Worm (Caenorhabditis elegans) whole organism, young adult: ENCODE data around the gene C30H6.9.

ENCODE experiments used
- B0019.2 ChIP-seq: fragments of 200-800 bp; sonication (Bioruptor generic); conservative IDR thresholded peaks from 2 replicates; pipeline ENCODE4 v1.3.6; 2022; ENCODE audit warnings: missing genetic modification reagents, missing genetic modification characterization, missing compliant biosample characterization
- B0336.3 ChIP-seq: fragments of 200-800 bp; sonication (Bioruptor generic); IDR thresholded peaks from 2 replicates; pipeline ENCODE4 v1.3.6; 2022; ENCODE audit warnings: missing genetic modification characterization, missing compliant biosample characterization
- C17E4.6 ChIP-seq: fragments of 200-800 bp; sonication (Bioruptor generic); IDR thresholded peaks from 2 replicates; pipeline ENCODE4 v1.3.6; 2022; ENCODE audit warnings: missing genetic modification reagents, missing genetic modification characterization, missing compliant biosample characterization
- F23B12.7 ChIP-seq: sonication (generic microtip); optimal IDR thresholded peaks from 2 replicates; lab custom pipeline; 2017; ENCODE audit warnings: missing genetic modification characterization, mild to moderate bottlenecking, missing compliant biosample characterization, antibody characterized with exemption, moderate library complexity; ENCODE audit not compliant: insufficient read depth
- F49E8.2 ChIP-seq: sonication (generic microtip); optimal IDR thresholded peaks from 3 replicates; lab custom pipeline; 2017; ENCODE audit warnings: missing genetic modification characterization, mild to moderate bottlenecking, missing compliant biosample characterization, antibody characterized with exemption, moderate library complexity; ENCODE audit not compliant: insufficient read depth
- K11D2.4 ChIP-seq: fragments of 200-800 bp; sonication (Bioruptor generic); IDR thresholded peaks from 2 replicates; pipeline ENCODE4 v1.3.6; 2022; ENCODE audit warnings: missing genetic modification reagents, missing genetic modification characterization, missing compliant biosample characterization
- T07F8.4 ChIP-seq: sonication (generic microtip); optimal IDR thresholded peaks from 2 replicates; lab custom pipeline; 2016; ENCODE audit warnings: mild to moderate bottlenecking, missing genetic modification characterization, moderate library complexity, missing compliant biosample characterization
- Y67H2A.10 ChIP-seq: fragments of 200-800 bp; sonication (Bioruptor generic); conservative IDR thresholded peaks from 2 replicates; pipeline ENCODE4 v1.3.6; 2022; ENCODE audit warnings: missing genetic modification reagents, missing genetic modification characterization, missing compliant biosample characterization
- Y79H2A.3 ChIP-seq: fragments of 200-800 bp; sonication (Bioruptor generic); conservative IDR thresholded peaks from 2 replicates; pipeline ENCODE4 v1.3.6; 2022; ENCODE audit warnings: missing genetic modification reagents, missing genetic modification characterization, missing compliant biosample characterization
- atf-7 ChIP-seq: sonication (generic microtip); optimal IDR thresholded peaks from 2 replicates; lab custom pipeline; 2017; ENCODE audit warnings: mild to moderate bottlenecking, missing genetic modification characterization, missing compliant biosample characterization
- attf-3 ChIP-seq: fragments of 200-800 bp; sonication (Bioruptor generic); conservative IDR thresholded peaks from 2 replicates; pipeline ENCODE4 v1.3.6; 2022; ENCODE audit warnings: missing genetic modification reagents, missing genetic modification characterization, missing compliant biosample characterization
- attf-5 ChIP-seq: fragments of 200-800 bp; sonication (Bioruptor generic); optimal IDR thresholded peaks from 2 replicates; lab custom pipeline; 2018; ENCODE audit warnings: mild to moderate bottlenecking, missing genetic modification characterization, missing compliant biosample characterization
- ceh-79 ChIP-seq: sonication (generic microtip); optimal IDR thresholded peaks from 2 replicates; lab custom pipeline; 2017; ENCODE audit warnings: mild to moderate bottlenecking, missing genetic modification characterization, missing compliant biosample characterization
- dpff-1 ChIP-seq: sonication (generic microtip); optimal IDR thresholded peaks from 2 replicates; lab custom pipeline; 2017; ENCODE audit warnings: mild to moderate bottlenecking, missing genetic modification characterization, missing compliant biosample characterization
- egrh-3 ChIP-seq: fragments of 200-800 bp; sonication (Bioruptor generic); IDR thresholded peaks from 2 replicates; pipeline ENCODE4 v1.3.6; 2022; ENCODE audit warnings: missing genetic modification reagents, missing genetic modification characterization, missing compliant biosample characterization
- ets-4 ChIP-seq: fragments of 200-800 bp; sonication (Bioruptor generic); optimal IDR thresholded peaks from 2 replicates; lab custom pipeline; 2018; ENCODE audit warnings: mild to moderate bottlenecking, missing genetic modification characterization, missing compliant biosample characterization
- hmg-1.2 ChIP-seq: fragments of 200-800 bp; sonication (Bioruptor generic); IDR thresholded peaks from 2 replicates; pipeline ENCODE4 v1.3.6; 2022; ENCODE audit warnings: missing genetic modification reagents, missing genetic modification characterization, missing compliant biosample characterization
- hsf-1 ChIP-seq: fragments of 200-800 bp; sonication (Bioruptor generic); IDR thresholded peaks from 2 replicates; pipeline ENCODE4 v1.3.6; 2022; ENCODE audit warnings: missing genetic modification reagents, missing genetic modification characterization, missing compliant biosample characterization
- lin-40 ChIP-seq: sonication (generic microtip); optimal IDR thresholded peaks from 2 replicates; lab custom pipeline; 2016; ENCODE audit warnings: missing genetic modification characterization, mild to moderate bottlenecking, missing compliant biosample characterization, missing genotype, missing genetic modification reagents
- lsl-1 ChIP-seq: fragments of 200-800 bp; sonication (Bioruptor generic); optimal IDR thresholded peaks from 2 replicates; lab custom pipeline; 2018; ENCODE audit warnings: mild to moderate bottlenecking, missing genetic modification characterization, moderate library complexity, missing compliant biosample characterization
- lsy-27 ChIP-seq: sonication (generic microtip); optimal IDR thresholded peaks from 2 replicates; lab custom pipeline; 2017; ENCODE audit warnings: missing genetic modification characterization, mild to moderate bottlenecking, missing compliant biosample characterization, antibody characterized with exemption, missing genotype, borderline replicate concordance; ENCODE audit not compliant: insufficient read depth
- madf-10 ChIP-seq: sonication (generic microtip); optimal IDR thresholded peaks from 2 replicates; lab custom pipeline; 2016; ENCODE audit warnings: mild to moderate bottlenecking, missing genetic modification characterization, missing compliant biosample characterization
- madf-3 ChIP-seq: fragments of 200-800 bp; sonication (Bioruptor generic); IDR thresholded peaks from 2 replicates; pipeline ENCODE4 v1.3.6; 2022; ENCODE audit warnings: missing genetic modification reagents, missing genetic modification characterization, missing compliant biosample characterization
- madf-8 ChIP-seq: fragments of 200-800 bp; sonication (Bioruptor generic); conservative IDR thresholded peaks from 2 replicates; pipeline ENCODE4 v1.3.6; 2022; ENCODE audit warnings: missing genetic modification reagents, missing genetic modification characterization, missing compliant biosample characterization
- mcd-1 ChIP-seq: fragments of 200-800 bp; sonication (Bioruptor generic); IDR thresholded peaks from 2 replicates; pipeline ENCODE4 v1.3.6; 2022; ENCODE audit warnings: missing genetic modification reagents, missing genetic modification characterization, missing compliant biosample characterization
- mxl-1 ChIP-seq: sonication (generic microtip); optimal IDR thresholded peaks from 2 replicates; lab custom pipeline; 2016; ENCODE audit warnings: missing genetic modification characterization, missing compliant biosample characterization
- nfya-2 ChIP-seq: fragments of 200-800 bp; sonication (Bioruptor generic); IDR thresholded peaks from 2 replicates; pipeline ENCODE4 v1.3.6; 2022; ENCODE audit warnings: missing genetic modification reagents, missing genetic modification characterization, missing compliant biosample characterization
- nhr-120 ChIP-seq: fragments of 200-800 bp; sonication (Bioruptor generic); IDR thresholded peaks from 2 replicates; pipeline ENCODE4 v1.3.6; 2022; ENCODE audit warnings: missing genetic modification characterization, missing compliant biosample characterization
- nhr-179 ChIP-seq: sonication (generic microtip); optimal IDR thresholded peaks from 2 replicates; lab custom pipeline; 2016; ENCODE audit warnings: mild to moderate bottlenecking, missing genetic modification characterization, missing compliant biosample characterization
- rpc-1 ChIP-seq, 2 experiments: fragments of 150-350 bp in 1 of 2; sonication (generic microtip) in 1 of 2; optimal IDR thresholded peaks; 2 replicates each; lab custom pipeline; 2014 to 2018; ENCODE audit warnings: missing biosample characterization in 1 of 2, missing genetic modification characterization in 1 of 2, missing genetic modification reagents in 1 of 2, missing genotype in 1 of 2
- snpc-1.1 ChIP-seq: sonication (generic microtip); optimal IDR thresholded peaks from 2 replicates; lab custom pipeline; 2017; ENCODE audit warnings: missing genetic modification characterization, mild to moderate bottlenecking, missing compliant biosample characterization, antibody characterized with exemption, moderate library complexity, missing genotype, missing genetic modification reagents; ENCODE audit not compliant: insufficient read depth
- snpc-4 ChIP-seq, 5 experiments: fragments of 150-350 bp in 1 of 5; sonication (generic microtip) in 4 of 5; optimal IDR thresholded peaks; 2 replicates each; lab custom pipeline; 2014 to 2018; ENCODE audit warnings: missing genetic modification characterization in 5 of 5, missing biosample characterization in 3 of 5, antibody characterized with exemption in 2 of 5, mild to moderate bottlenecking in 2 of 5, missing compliant biosample characterization in 2 of 5, missing genotype in 2 of 5, moderate library complexity in 2 of 5, missing genetic modification reagents in 1 of 5
- unc-62 ChIP-seq: fragments of 150-350 bp; optimal IDR thresholded peaks from 2 replicates; lab custom pipeline; 2014; ENCODE audit warnings: missing biosample characterization, missing genetic modification reagents, missing genetic modification characterization
- ztf-22 ChIP-seq: fragments of 200-800 bp; sonication (Bioruptor generic); optimal IDR thresholded peaks from 2 replicates; lab custom pipeline; 2018; ENCODE audit warnings: mild to moderate bottlenecking, missing genetic modification characterization, moderate library complexity, missing compliant biosample characterization
- ztf-25 ChIP-seq: fragments of 200-800 bp; sonication (Bioruptor generic); IDR thresholded peaks from 2 replicates; pipeline ENCODE4 v1.3.6; 2022; ENCODE audit warnings: missing genetic modification reagents, missing genetic modification characterization, missing compliant biosample characterization

C30H6.9 gene

ce11 chrIV:17333542-17334281 is 46.3 kb downstream of the C30H6.9 start, which contains the start of gene C49C3.15 (continued):
- TF ChIP-seq nfya-2, result no peak
- TF ChIP-seq nhr-120 (GFP tag; lab: Robert Waterston, UW), result no peak
- TF ChIP-seq madf-3 (GFP tag; lab: Robert Waterston, UW), result no peak
- TF ChIP-seq mcd-1 (GFP tag; lab: Robert Waterston, UW), result 0 out of 2 replicates have a peak, but pooled peaks have one; percentile 11
- TF ChIP-seq nhr-179 (tag; lab: Kevin White, UChicago), result no peak
- TF ChIP-seq F23B12.7 (tag; lab: Kevin White, UChicago), result peak; percentile 20
- TF ChIP-seq B0336.3 (GFP tag; lab: Robert Waterston, UW), result no peak
- TF ChIP-seq C17E4.6 (GFP tag; lab: Robert Waterston, UW), result no peak
- TF ChIP-seq F49E8.2 (tag; lab: Kevin White, UChicago), result no peak
- TF ChIP-seq dpff-1 (tag; lab: Kevin White, UChicago), result no peak
- TF ChIP-seq egrh-3 (GFP tag; lab: Robert Waterston, UW), result no peak
- TF ChIP-seq hmg-1.2, result peak; percentile 51; the same call in 1 of the 2 replicates
- no peak for TF ChIP-seq lsy-27 (tag; lab: Kevin White, UChicago)
- no peak for TF ChIP-seq snpc-1.1 (tag; lab: Kevin White, UChicago)
- TF ChIP-seq unc-62 (GFP tag; lab: Kevin White, UChicago), result no peak
- no peak for TF ChIP-seq Y79H2A.3 (GFP tag; lab: Robert Waterston, UW)

DNA sequence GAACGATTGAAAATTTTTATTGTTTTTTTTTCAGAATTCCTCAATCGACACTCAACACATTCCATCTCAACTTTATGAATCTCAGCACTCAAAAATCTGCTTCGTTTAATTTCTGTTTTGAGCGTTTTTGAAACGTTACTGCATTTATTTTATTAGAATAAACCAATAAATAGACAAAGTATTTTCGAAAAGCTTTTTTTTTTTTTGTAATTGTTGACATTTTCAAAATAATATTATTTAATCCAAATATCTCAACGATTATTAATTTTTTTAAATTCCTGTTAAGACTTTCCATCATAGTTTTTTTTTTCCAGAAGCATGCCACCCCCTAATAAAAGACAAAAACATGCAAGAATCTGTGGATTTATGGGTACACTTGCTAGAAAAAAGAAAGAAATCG is 47.7 kb downstream of the C30H6.9 start, which contains the start of gene C49C3.7:
Gene C49C3.7 (plus strand): TSS at position 301 of the 400 bp plus-strand sequence.
- TF ChIP-seq B0019.2 (GFP tag; lab: Robert Waterston, UW) (no peak), T07F8.4 (no peak), ets-4 (no peak), snpc-4 (GFP tag; optimal IDR thresholded peaks at IDR 0.05; lab: Kevin White, UChicago) (no peak), snpc-4 (tag; optimal IDR thresholded peaks at IDR 0.05; lab: Kevin White, UChicago) (peak in 1 of 4 experiments; percentile 50), Y67H2A.10 (GFP tag; lab: Robert Waterston, UW) (no peak), ztf-25 (GFP tag; lab: Robert Waterston, UW) (no peak), atf-7 (tag; lab: Kevin White, UChicago) (no peak)

DNA sequence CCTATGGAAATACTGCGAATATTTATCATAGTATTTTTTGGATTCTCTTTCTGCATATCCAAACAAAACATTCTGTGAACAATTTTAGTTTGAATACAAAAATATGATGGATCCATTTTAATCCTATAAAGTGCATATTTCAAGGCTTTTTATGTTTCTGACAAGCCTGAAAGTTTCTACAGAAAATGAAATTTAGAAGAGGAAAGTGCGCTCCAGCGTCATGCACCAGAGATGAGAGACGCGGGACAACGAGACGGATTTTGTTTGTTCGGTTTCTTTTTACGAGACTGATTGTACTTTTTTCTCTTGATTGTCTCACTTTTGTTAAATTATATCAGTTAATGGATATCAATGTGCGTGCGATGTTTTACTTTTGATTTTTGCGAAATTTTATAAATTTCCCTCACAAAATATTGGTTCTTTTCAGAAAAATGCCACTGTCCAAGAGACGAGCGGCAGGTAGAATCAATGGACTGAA is 48.8 kb downstream of the C30H6.9 start, which contains the start of gene C49C3.6:
Gene C49C3.6 (plus strand): TSS at position 428 of the 478 bp plus-strand sequence.
- TF ChIP-seq madf-8 (no peak), lsl-1 (GFP tag; lab: Kevin White, UChicago) (no peak), mxl-1 (tag; lab: Kevin White, UChicago) (no peak), ceh-79 (no peak), nhr-179 (tag; lab: Kevin White, UChicago) (no peak), K11D2.4 (GFP tag; lab: Robert Waterston, UW) (no peak), attf-5 (no peak), snpc-4 (GFP tag; optimal IDR thresholded peaks at IDR 0.05; lab: Kevin White, UChicago) (peak; percentile 51), snpc-4 (tag; optimal IDR thresholded peaks at IDR 0.05; lab: Kevin White, UChicago) (peak in 2 of 4 experiments; percentile 27 to 67), hsf-1 (GFP tag; lab: Robert Waterston, UW) (no peak), madf-10 (tag; lab: Kevin White, UChicago) (no peak), ztf-22 (GFP tag; lab: Kevin White, UChicago) (no peak), hmg-1.2 (peak; percentile 95), attf-3 (GFP tag; lab: Robert Waterston, UW) (no peak), rpc-1 (optimal IDR thresholded peaks at IDR 0.05; lab: Kevin White, UChicago) (no peak), rpc-1 (tag; optimal IDR thresholded peaks at IDR 0.05; lab: Kevin White, UChicago) (no peak), mcd-1 (GFP tag; lab: Robert Waterston, UW) (peak; percentile 70), lin-40 (tag; lab: Kevin White, UChicago) (no peak)
